Fruit fly (Drosophila melanogaster) whole organism, wandering third instar larva: ENCODE results near the gene rdgB.

Source experiments
- Dif ChIP-seq: fragments of 200-275, 200-300 bp; sonication (Bioruptor generic); optimal IDR thresholded peaks from 2 replicates; lab custom pipeline; 2018; ENCODE audit warnings: missing biosample characterization, missing genetic modification characterization; ENCODE audit not compliant: partially characterized antibody
- GATAd ChIP-seq: sonication (Bioruptor generic); optimal IDR thresholded peaks from 2 replicates; lab custom pipeline; 2016; ENCODE audit warnings: missing biosample characterization, missing genetic modification characterization
- Hnf4 ChIP-seq: fragments of 200-800 bp; sonication (Bioruptor generic); optimal IDR thresholded peaks from 2 replicates; lab custom pipeline; 2016; ENCODE audit warnings: missing biosample characterization, mild to moderate bottlenecking, missing genetic modification characterization
- Hr78 ChIP-seq: fragments of >200 bp; optimal IDR thresholded peaks from 2 replicates; lab custom pipeline; 2017; ENCODE audit warnings: missing biosample characterization, missing genetic modification characterization
- Sp1 ChIP-seq: fragments of 200-800 bp; sonication (Bioruptor generic); optimal IDR thresholded peaks from 3 replicates; lab custom pipeline; 2019; ENCODE audit warnings: missing biosample characterization, mild to moderate bottlenecking, missing genetic modification characterization, moderate library complexity
- h ChIP-seq: fragments of 200-800 bp; sonication (Bioruptor generic); optimal IDR thresholded peaks from 3 replicates; lab custom pipeline; 2016; ENCODE audit warnings: missing biosample characterization, mild to moderate bottlenecking, missing genetic modification characterization
- jim ChIP-seq: fragments of 175-275, 200-325 bp; sonication (Bioruptor generic); optimal IDR thresholded peaks from 2 replicates; lab custom pipeline; 2016; ENCODE audit warnings: missing biosample characterization, mild to moderate bottlenecking, missing genetic modification characterization
- pan ChIP-seq: fragments of >200 bp; optimal IDR thresholded peaks from 2 replicates; lab custom pipeline; 2017
- psq ChIP-seq: fragments of 200-800 bp; sonication (Bioruptor generic); optimal IDR thresholded peaks from 3 replicates; lab custom pipeline; 2017; ENCODE audit warnings: missing biosample characterization, mild to moderate bottlenecking, missing genetic modification characterization, moderate library complexity
- usp ChIP-seq: fragments of >200 bp; optimal IDR thresholded peaks from 2 replicates; lab custom pipeline; 2017; ENCODE audit warnings: missing biosample characterization, missing genetic modification characterization

DNA sequence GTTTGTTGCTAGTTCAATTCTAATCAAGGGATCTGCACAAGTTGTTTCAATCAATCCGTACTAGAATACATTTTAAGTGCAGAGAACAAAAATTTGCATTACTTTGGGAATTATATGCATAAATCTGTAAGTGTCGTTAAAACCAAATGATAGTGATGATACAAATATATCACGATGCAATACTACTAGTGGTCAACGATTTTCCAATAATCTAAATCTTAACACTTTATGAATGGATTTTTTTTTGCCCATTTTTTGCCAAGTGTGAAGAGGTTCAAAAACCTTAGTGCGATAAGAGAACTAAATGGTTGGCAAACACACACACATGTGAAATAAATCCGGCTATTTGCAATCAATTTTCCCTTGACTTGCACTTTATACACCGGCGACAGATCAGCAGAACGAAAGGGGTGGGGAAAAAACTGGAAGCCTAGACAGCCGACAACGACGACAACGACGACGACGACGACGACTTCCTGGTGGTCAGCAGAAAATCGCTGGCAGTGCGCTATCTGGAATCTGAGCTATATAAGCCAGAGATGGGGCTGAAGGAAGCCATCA lies 3.5 kb upstream of the rdgB start, which contains the start of gene Yp3:
- TF ChIP-seq pan (lab: Kevin White, UChicago) (no peak), Hnf4 (GFP tag; lab: Kevin White, UChicago) (no peak), Dif (no peak), psq (no peak), usp (GFP tag; lab: Kevin White, UChicago) (no peak), Sp1 (GFP tag; lab: Kevin White, UChicago) (no peak), Hr78 (GFP tag; lab: Kevin White, UChicago) (no peak), jim (GFP tag; lab: Kevin White, UChicago) (no peak), GATAd (GFP tag; lab: Kevin White, UChicago) (no peak), h (GFP tag; lab: Kevin White, UChicago) (no peak)
